Fruit fly (Drosophila melanogaster): Measurements from ENCODE around the gene santa-maria.

The santa-maria gene

dm6 chr2L:7411947-7412621, 39.0 kb downstream of the santa-maria start, which contains the start of gene chm (continued):
- TF ChIP-seq pros (GFP tag; optimal IDR thresholded peaks at IDR 0.05) (no peak), pho (GFP tag; optimal IDR thresholded peaks at IDR 0.05) (peak; percentile 75), CG4424 (GFP tag; optimal IDR thresholded peaks at IDR 0.05) (peak; percentile 26), CG14710 (tag; optimal IDR thresholded peaks at IDR 0.05) (peak; percentile 51), HmgD (GFP tag; optimal IDR thresholded peaks at IDR 0.05) (peak; percentile 47), CG31388 (GFP tag; optimal IDR thresholded peaks at IDR 0.05) (no peak), gfzf (GFP tag; optimal IDR thresholded peaks at IDR 0.05) (peak; percentile 88), Abd-B (GFP tag; optimal IDR thresholded peaks at IDR 0.05) (no peak), mam (GFP tag; optimal IDR thresholded peaks at IDR 0.05) (peak; percentile 59), CG15696 (tag; optimal IDR thresholded peaks at IDR 0.05) (peak; percentile 17), NK7.1 (GFP tag; optimal IDR thresholded peaks at IDR 0.05) (no peak), lilli (GFP tag; optimal IDR thresholded peaks at IDR 0.05) (peak; percentile 48), CG2120 (GFP tag; optimal IDR thresholded peaks at IDR 0.05) (peak; percentile 67), CG2712 (tag; optimal IDR thresholded peaks at IDR 0.05) (peak; percentile 51), Ets97D (GFP tag; optimal IDR thresholded peaks at IDR 0.05) (peak; percentile 53), Bgb (GFP tag; IDR thresholded peaks at IDR 0.05; ENCODE audit: partially characterized antibody) (peak; percentile 86), gro (GFP tag; optimal IDR thresholded peaks at IDR 0.05) (peak; percentile 7), CG11085 (GFP tag; IDR thresholded peaks at IDR 0.05) (peak; percentile 32; the same call in 1 of the 2 replicates), unc-4 (GFP tag; IDR thresholded peaks at IDR 0.05; ENCODE audit: partially characterized antibody) (peak; percentile 91), Dp (GFP tag; optimal IDR thresholded peaks at IDR 0.05) (peak; percentile 37), NfI (GFP tag; optimal IDR thresholded peaks at IDR 0.05) (peak; percentile 8), Lhr (GFP tag; optimal IDR thresholded peaks at IDR 0.05) (peak; percentile 6), CG30403 (GFP tag; optimal IDR thresholded peaks at IDR 0.05) (peak; percentile 57), CG7786 (GFP tag; optimal IDR thresholded peaks at IDR 0.05) (peak; percentile 47), Hr39 (optimal IDR thresholded peaks at IDR 0.05) (no peak), CG12942 (GFP tag; optimal IDR thresholded peaks at IDR 0.05) (no peak), Trl (optimal IDR thresholded peaks at IDR 0.05) (no peak), Trl (GFP tag; optimal IDR thresholded peaks at IDR 0.05) (peak; percentile 26), CG31224 (GFP tag; IDR thresholded peaks at IDR 0.05) (no peak), B-H2 (GFP tag; optimal IDR thresholded peaks at IDR 0.05) (peak; percentile 41), chn (GFP tag; optimal IDR thresholded peaks at IDR 0.05) (no peak), onecut (GFP tag; IDR thresholded peaks at IDR 0.05) (no peak), CG13894 (tag; optimal IDR thresholded peaks at IDR 0.05) (no peak), CG12744 (GFP tag; optimal IDR thresholded peaks at IDR 0.05) (peak; percentile 22), jing (GFP tag; optimal IDR thresholded peaks at IDR 0.05) (no peak), CG13287 (GFP tag; IDR thresholded peaks at IDR 0.05; ENCODE audit: partially characterized antibody) (peak; percentile 93), CG6654 (GFP tag; optimal IDR thresholded peaks at IDR 0.05) (no peak), aop (GFP tag; IDR thresholded peaks at IDR 0.05) (no peak), CG17829 (tag; optimal IDR thresholded peaks at IDR 0.05) (peak; percentile 47), CG18764 (GFP tag; optimal IDR thresholded peaks at IDR 0.05) (no peak), zfh1 (GFP tag; IDR thresholded peaks at IDR 0.05) (peak; percentile 36; the same call in 1 of the 3 replicates), Hsf (GFP tag; optimal IDR thresholded peaks at IDR 0.05) (peak; percentile 28), bab2 (GFP tag; optimal IDR thresholded peaks at IDR 0.05) (peak; percentile 10), Xrp1 (GFP tag; IDR thresholded peaks at IDR 0.05) (0 out of 2 replicates have a peak, but pooled peaks have one; percentile 24), CG10543 (GFP tag; optimal IDR thresholded peaks at IDR 0.05) (peak; percentile 0), CG17328 (GFP tag; IDR thresholded peaks at IDR 0.05) (no peak), pan (optimal IDR thresholded peaks at IDR 0.05) (no peak), pan (GFP tag; optimal IDR thresholded peaks at IDR 0.05 in 1 of 2, IDR thresholded peaks at IDR 0.05 in 1 of 2) (peak in 1 of 2 experiments; percentile 40), lbe (GFP tag; optimal IDR thresholded peaks at IDR 0.05) (peak; percentile 26), CG9817 (tag; optimal IDR thresholded peaks at IDR 0.05) (peak; percentile 10), zfh2 (GFP tag; optimal IDR thresholded peaks at IDR 0.05) (peak; percentile 59)
